Worm (Caenorhabditis elegans) whole organism, L4 larva: ENCODE data around the gene mig-39.

Experiments
- F26F4.8 ChIP-seq: fragments of 200-800 bp; sonication (Bioruptor generic); conservative IDR thresholded peaks from 2 replicates; pipeline ENCODE4 v1.3.6; 2022; ENCODE audit warnings: missing genetic modification characterization, missing compliant biosample characterization
- Y105C5A.15 ChIP-seq: fragments of 200-800 bp; sonication (Bioruptor generic); IDR thresholded peaks from 2 replicates; pipeline ENCODE4 v1.3.6; 2022; ENCODE audit warnings: missing genetic modification characterization, missing compliant biosample characterization
- Y75B8A.6 ChIP-seq: fragments of 200-800 bp; sonication (Bioruptor generic); IDR thresholded peaks from 2 replicates; pipeline ENCODE4 v1.3.6; 2022; ENCODE audit warnings: missing genetic modification reagents, missing genetic modification characterization, missing compliant biosample characterization
- ZK337.2 ChIP-seq: fragments of 200-800 bp; sonication (Bioruptor generic); IDR thresholded peaks from 2 replicates; pipeline ENCODE4 v1.3.6; 2022; ENCODE audit warnings: missing genetic modification reagents, missing genetic modification characterization, missing compliant biosample characterization
- ceh-28 ChIP-seq: fragments of 150-350 bp; optimal IDR thresholded peaks from 2 replicates; lab custom pipeline; 2014; ENCODE audit warnings: missing biosample characterization, missing genetic modification reagents, missing genetic modification characterization
- ceh-44 ChIP-seq: fragments of 200-800 bp; sonication (Bioruptor generic); IDR thresholded peaks from 2 replicates; pipeline ENCODE4 v1.3.6; 2022; ENCODE audit warnings: missing genetic modification reagents, missing genetic modification characterization, missing compliant biosample characterization
- ceh-62 ChIP-seq: sonication (generic microtip); optimal IDR thresholded peaks from 2 replicates; lab custom pipeline; 2017; ENCODE audit warnings: missing biosample characterization, missing genetic modification characterization
- ceh-82 ChIP-seq: sonication (generic microtip); optimal IDR thresholded peaks from 2 replicates; lab custom pipeline; 2017; ENCODE audit warnings: missing biosample characterization, missing genetic modification characterization
- ces-1 ChIP-seq: fragments of 150-350 bp; sonication (generic microtip); optimal IDR thresholded peaks from 4 replicates; lab custom pipeline; 2014; ENCODE audit warnings: missing biosample characterization, missing genetic modification reagents, missing genetic modification characterization
- cey-2 ChIP-seq: sonication (generic microtip); optimal IDR thresholded peaks from 3 replicates; lab custom pipeline; 2017; ENCODE audit warnings: missing genetic modification characterization, mild to moderate bottlenecking, missing compliant biosample characterization, antibody characterized with exemption, borderline replicate concordance; ENCODE audit not compliant: insufficient read depth
- dmd-6 ChIP-seq: fragments of 200-800 bp; sonication (Bioruptor generic); IDR thresholded peaks from 2 replicates; pipeline ENCODE4 v1.3.6; 2022; ENCODE audit warnings: missing genetic modification reagents, missing genetic modification characterization, missing compliant biosample characterization
- dmd-8 ChIP-seq: fragments of 200-800 bp; sonication (Bioruptor generic); IDR thresholded peaks from 2 replicates; pipeline ENCODE4 v1.3.6; 2022; ENCODE audit warnings: missing genetic modification characterization, missing compliant biosample characterization
- dmd-9 ChIP-seq: fragments of 200-800 bp; sonication (Bioruptor generic); IDR thresholded peaks from 2 replicates; pipeline ENCODE4 v1.3.6; 2022; ENCODE audit warnings: missing genetic modification reagents, missing genetic modification characterization, missing compliant biosample characterization
- dpl-1 ChIP-seq: fragments of 150-350 bp; optimal IDR thresholded peaks from 2 replicates; lab custom pipeline; 2014; ENCODE audit warnings: missing biosample characterization, missing genetic modification reagents, missing genetic modification characterization
- egl-27 ChIP-seq: sonication (generic microtip); optimal IDR thresholded peaks from 3 replicates; lab custom pipeline; 2017; ENCODE audit warnings: missing biosample characterization, missing genetic modification reagents, missing genetic modification characterization
- gei-8 ChIP-seq: fragments of 200-800 bp; sonication (Bioruptor generic); optimal IDR thresholded peaks from 2 replicates; lab custom pipeline; 2018; ENCODE audit warnings: mild to moderate bottlenecking, missing genetic modification characterization, missing compliant biosample characterization
- hlh-11 ChIP-seq: fragments of 200-800 bp; sonication (Bioruptor generic); optimal IDR thresholded peaks from 2 replicates; lab custom pipeline; 2018; ENCODE audit warnings: mild to moderate bottlenecking, missing genetic modification characterization, missing compliant biosample characterization
- hlh-30 ChIP-seq: sonication (generic microtip); optimal IDR thresholded peaks from 2 replicates; lab custom pipeline; 2017; ENCODE audit warnings: antibody characterized with exemption, mild to moderate bottlenecking, missing genetic modification characterization, missing compliant biosample characterization; ENCODE audit not compliant: insufficient read depth
- hmg-1.1 ChIP-seq: fragments of 200-800 bp; sonication (Bioruptor generic); IDR thresholded peaks from 2 replicates; pipeline ENCODE4 v1.3.6; 2022; ENCODE audit warnings: missing genetic modification reagents, missing genetic modification characterization, missing compliant biosample characterization
- jun-1 ChIP-seq: fragments of 150-350 bp; optimal IDR thresholded peaks from 2 replicates; lab custom pipeline; 2014; ENCODE audit warnings: missing biosample characterization, missing genetic modification reagents, missing genetic modification characterization
- lin-29 ChIP-seq: fragments of 200-800 bp; sonication (Bioruptor generic); IDR thresholded peaks from 2 replicates; pipeline ENCODE4 v1.3.6; 2022; ENCODE audit warnings: missing genetic modification reagents, missing genetic modification characterization, missing compliant biosample characterization
- lin-39 ChIP-seq: fragments of 150-350 bp; optimal IDR thresholded peaks from 2 replicates; lab custom pipeline; 2014; ENCODE audit warnings: missing biosample characterization, missing genetic modification reagents, missing genetic modification characterization
- lsy-2 ChIP-seq, 2 experiments: fragments of 150-350 bp in 1 of 2; sonication (generic microtip) in 1 of 2; optimal IDR thresholded peaks; 2 replicates each; lab custom pipeline; 2014 to 2017; ENCODE audit warnings: missing biosample characterization in 2 of 2, missing genetic modification characterization in 2 of 2
- mdl-1 ChIP-seq, 2 experiments: fragments of 150-350 bp in 1 of 2; sonication (generic microtip) in 1 of 2; optimal IDR thresholded peaks; 2 replicates each; lab custom pipeline; 2014 to 2017; ENCODE audit warnings: missing biosample characterization in 2 of 2, missing genetic modification characterization in 2 of 2
- mdt-29 ChIP-seq: fragments of 200-800 bp; sonication (Bioruptor generic); IDR thresholded peaks from 2 replicates; pipeline ENCODE4 v1.3.6; 2022; ENCODE audit warnings: missing genetic modification reagents, missing genetic modification characterization, missing compliant biosample characterization
- mes-2 ChIP-seq: sonication (generic microtip); optimal IDR thresholded peaks from 2 replicates; lab custom pipeline; 2016; ENCODE audit warnings: missing genotype, mild to moderate bottlenecking, missing genetic modification characterization, missing compliant biosample characterization; ENCODE audit not compliant: poor library complexity, severe bottlenecking
- mxl-3 ChIP-seq: fragments of 200-800 bp; sonication (Bioruptor generic); optimal IDR thresholded peaks from 2 replicates; lab custom pipeline; 2018; ENCODE audit warnings: mild to moderate bottlenecking, missing genetic modification characterization, missing compliant biosample characterization
- nhr-102 ChIP-seq: sonication (generic microtip); optimal IDR thresholded peaks from 2 replicates; lab custom pipeline; 2016; ENCODE audit warnings: mild to moderate bottlenecking, missing genetic modification characterization, moderate library complexity, missing compliant biosample characterization
- nhr-111 ChIP-seq: fragments of 200-800 bp; sonication (Bioruptor generic); optimal IDR thresholded peaks from 2 replicates; lab custom pipeline; 2018; ENCODE audit warnings: mild to moderate bottlenecking, missing genetic modification characterization, missing compliant biosample characterization
- nhr-28 ChIP-seq: fragments of 150-350 bp; optimal IDR thresholded peaks from 2 replicates; lab custom pipeline; 2014; ENCODE audit warnings: missing biosample characterization, missing genetic modification characterization
- nhr-41 ChIP-seq: fragments of 200-800 bp; sonication (Bioruptor generic); IDR thresholded peaks from 2 replicates; pipeline ENCODE4 v1.3.6; 2022; ENCODE audit warnings: missing genetic modification reagents, missing genetic modification characterization, missing compliant biosample characterization
- nhr-76 ChIP-seq: fragments of 150-350 bp; optimal IDR thresholded peaks from 2 replicates; lab custom pipeline; 2014; ENCODE audit warnings: missing biosample characterization, missing genetic modification characterization
- nhr-77 ChIP-seq: fragments of 150-350 bp; optimal IDR thresholded peaks from 2 replicates; lab custom pipeline; 2014; ENCODE audit warnings: missing biosample characterization, missing genetic modification characterization
- pha-4 ChIP-seq, 2 experiments: fragments of 150-350 bp in 1 of 2; fragments of 200-800 bp in 1 of 2; sonication (Bioruptor generic) in 1 of 2; IDR thresholded peaks in 1 of 2; optimal IDR thresholded peaks in 1 of 2; 2 replicates each; pipeline versions ENCODE4 v1.3.6 to Lab custom; 2014 to 2022; ENCODE audit warnings: missing genetic modification characterization in 2 of 2, missing genetic modification reagents in 2 of 2, missing biosample characterization in 1 of 2, missing compliant biosample characterization in 1 of 2
- pqm-1 ChIP-seq: sonication (generic microtip); optimal IDR thresholded peaks from 2 replicates; lab custom pipeline; 2017; ENCODE audit warnings: missing biosample characterization, missing genetic modification characterization
- spr-3 ChIP-seq: fragments of 200-800 bp; sonication (Bioruptor generic); optimal IDR thresholded peaks from 2 replicates; lab custom pipeline; 2018; ENCODE audit warnings: mild to moderate bottlenecking, missing genetic modification characterization, missing compliant biosample characterization
- unc-62 ChIP-seq, 3 experiments: fragments of 150-350 bp in 1 of 3; sonication (generic microtip); optimal IDR thresholded peaks in 2 of 3; peaks in 1 of 3; 1 replicate in 1 of 3; 2 replicates in 2 of 3; lab custom pipeline; 2014 to 2017; ENCODE audit warnings: missing biosample characterization in 3 of 3, missing genetic modification characterization in 3 of 3, missing genetic modification reagents in 3 of 3, missing genotype in 1 of 3
- zfp-3 ChIP-seq: fragments of 200-800 bp; sonication (Bioruptor generic); conservative IDR thresholded peaks from 2 replicates; pipeline ENCODE4 v1.3.6; 2022; ENCODE audit warnings: missing genetic modification reagents, missing genetic modification characterization, missing compliant biosample characterization
- zip-11 ChIP-seq: fragments of 200-800 bp; sonication (Bioruptor generic); IDR thresholded peaks from 2 replicates; pipeline ENCODE4 v1.3.6; 2022; ENCODE audit warnings: missing genetic modification characterization, missing compliant biosample characterization
- zip-2 ChIP-seq: fragments of 150-350 bp; optimal IDR thresholded peaks from 2 replicates; lab custom pipeline; 2014; ENCODE audit warnings: missing biosample characterization, missing genetic modification characterization
- ztf-11 ChIP-seq: fragments of 150-350 bp; optimal IDR thresholded peaks from 2 replicates; lab custom pipeline; 2014; ENCODE audit warnings: missing biosample characterization, missing genetic modification characterization

mig-39 gene

ce11 chrIII:8491945-8492344, 25.1 kb downstream of the mig-39 start:
- TF ChIP-seq nhr-76 (tag; lab: Kevin White, UChicago) (no peak), nhr-111 (no peak), ceh-62 (tag; lab: Kevin White, UChicago) (no peak), dmd-9 (GFP tag; lab: Robert Waterston, UW) (no peak), egl-27 (tag; lab: Kevin White, UChicago) (no peak), lin-39 (tag; lab: Kevin White, UChicago) (no peak), unc-62 (GFP tag; optimal IDR thresholded peaks at IDR 0.05 in 1 of 2; lab: Kevin White, UChicago) (no peak), unc-62 (tag; optimal IDR thresholded peaks at IDR 0.05; lab: Kevin White, UChicago) (no peak), dmd-8 (GFP tag; lab: Robert Waterston, UW) (no peak), gei-8 (GFP tag; lab: Kevin White, UChicago) (no peak), lsy-2 (tag; optimal IDR thresholded peaks at IDR 0.05; lab: Kevin White, UChicago) (no peak), dpl-1 (no peak), pqm-1 (no peak), Y75B8A.6 (GFP tag; lab: Robert Waterston, UW) (no peak), ceh-44 (no peak), lin-29 (GFP tag; lab: Robert Waterston, UW) (no peak), zip-2 (tag; lab: Kevin White, UChicago) (no peak), jun-1 (tag; lab: Kevin White, UChicago) (no peak), F26F4.8 (no peak), dmd-6 (GFP tag; lab: Robert Waterston, UW) (no peak)

ce11 chrIII:8494708-8495107, 27.9 kb downstream of the mig-39 start, which contains the start of gene pac-1:
pac-1 (plus strand) TSS chrIII:8495008.
- TF ChIP-seq nhr-41 (GFP tag; lab: Robert Waterston, UW) = no peak

ce11 chrIII:8503341-8503740, 36.5 kb downstream of the mig-39 start:
- no peak for TF ChIP-seq dmd-6 (GFP tag; lab: Robert Waterston, UW)
- TF ChIP-seq hlh-11 (tag; lab: Kevin White, UChicago) = peak; percentile 6
- TF ChIP-seq nhr-28 (tag; lab: Kevin White, UChicago) = peak; percentile 53
- TF ChIP-seq unc-62 (GFP tag; optimal IDR thresholded peaks at IDR 0.05 in 1 of 2; lab: Kevin White, UChicago) = peak in 1 of 2 experiments; percentile 99
- TF ChIP-seq unc-62 (tag; optimal IDR thresholded peaks at IDR 0.05; lab: Kevin White, UChicago) = no peak
- TF ChIP-seq mxl-3 = peak; percentile 29

ce11 chrIII:8504176-8504763, 37.4 kb downstream of the mig-39 start:
- TF ChIP-seq ZK337.2 = no peak
- TF ChIP-seq nhr-28 (tag; lab: Kevin White, UChicago) = peak; percentile 56
- TF ChIP-seq hmg-1.1 (GFP tag; lab: Robert Waterston, UW) = no peak
- no peak for TF ChIP-seq F26F4.8
- peak; percentile 74 for TF ChIP-seq mxl-3
- peak; percentile 34 for TF ChIP-seq cey-2 (tag; lab: Kevin White, UChicago)
- TF ChIP-seq mdl-1 (tag; optimal IDR thresholded peaks at IDR 0.05; lab: Kevin White, UChicago) = peak in 1 of 2 experiments; percentile 24
- no peak for TF ChIP-seq ceh-44
- TF ChIP-seq hlh-30 (tag; lab: Kevin White, UChicago) = peak; percentile 33
- no peak for TF ChIP-seq zip-11
- TF ChIP-seq mdt-29 (GFP tag; lab: Robert Waterston, UW) = no peak
- peak; percentile 23 for TF ChIP-seq hlh-11 (tag; lab: Kevin White, UChicago)
- TF ChIP-seq unc-62 (GFP tag; optimal IDR thresholded peaks at IDR 0.05 in 1 of 2; lab: Kevin White, UChicago) = peak in 1 of 2 experiments; percentile 59
- no peak for TF ChIP-seq unc-62 (tag; optimal IDR thresholded peaks at IDR 0.05; lab: Kevin White, UChicago)

ce11 chrIII:8506348-8506747, 39.5 kb downstream of the mig-39 start:
- TF ChIP-seq nhr-28 (tag; lab: Kevin White, UChicago) (peak; percentile 12), ceh-82 (no peak), hlh-11 (tag; lab: Kevin White, UChicago) (peak; percentile 15), ces-1 (GFP tag; lab: Kevin White, UChicago) (no peak), spr-3 (GFP tag; lab: Kevin White, UChicago) (no peak), Y105C5A.15 (no peak), mes-2 (tag; lab: Kevin White, UChicago) (peak; percentile 35), nhr-102 (tag; lab: Kevin White, UChicago) (no peak), pha-4 (GFP tag; IDR thresholded peaks at IDR 0.05; lab: Robert Waterston, UW) (no peak), pha-4 (tag; optimal IDR thresholded peaks at IDR 0.05; lab: Kevin White, UChicago) (no peak), zfp-3 (GFP tag; lab: Robert Waterston, UW) (no peak), mdt-29 (GFP tag; lab: Robert Waterston, UW) (no peak), ceh-28 (tag; lab: Kevin White, UChicago) (no peak), egl-27 (tag; lab: Kevin White, UChicago) (no peak), nhr-77 (tag; lab: Kevin White, UChicago) (no peak), ztf-11 (tag; lab: Kevin White, UChicago) (no peak)
